Fruit fly (Drosophila melanogaster): ENCODE data around the gene CG7362.

DNA sequence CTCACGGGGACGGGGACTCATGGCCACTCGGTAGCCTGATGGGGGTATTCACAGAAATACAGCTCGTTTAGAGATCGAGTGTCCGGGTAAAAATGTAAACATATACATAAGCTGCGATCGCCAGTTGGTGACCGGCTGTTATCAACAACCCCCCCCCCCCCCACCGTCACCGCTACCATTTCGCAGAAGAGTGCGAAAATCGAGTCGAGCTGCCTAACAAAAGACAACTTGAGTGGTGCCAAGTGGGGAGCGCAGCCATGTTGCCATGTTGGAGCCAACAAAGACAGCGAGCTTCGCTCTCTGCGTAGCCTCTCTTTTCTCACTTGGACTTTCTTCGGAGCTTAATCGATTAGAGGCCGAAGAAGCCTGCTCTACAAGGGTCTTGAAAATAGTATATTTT, 23.7 kb downstream of the CG7362 start:
- TF ChIP-seq GATAd (GFP tag; optimal IDR thresholded peaks at IDR 0.05) (no peak), usp (GFP tag; optimal IDR thresholded peaks at IDR 0.05) (no peak), lola (GFP tag; optimal IDR thresholded peaks at IDR 0.05) (no peak), fru (GFP tag; optimal IDR thresholded peaks at IDR 0.05) (no peak), pan (optimal IDR thresholded peaks at IDR 0.05) (no peak), Hr78 (GFP tag; optimal IDR thresholded peaks at IDR 0.05) (no peak)

All from whole organism, wandering third instar larva.